Worm (Caenorhabditis elegans) whole organism, mixed stage, embryonic: ENCODE measurements around the gene F10B5.3.

Experiments
- M03D4.4 ChIP-seq: sonication (generic microtip); optimal IDR thresholded peaks from 2 replicates; lab custom pipeline; 2017; ENCODE audit warnings: mild to moderate bottlenecking, missing genetic modification characterization, missing compliant biosample characterization
- blmp-1 ChIP-seq: fragments of 150-350 bp; optimal IDR thresholded peaks from 2 replicates; lab custom pipeline; 2014; ENCODE audit warnings: missing biosample characterization, missing genetic modification characterization
- ceh-83 ChIP-seq: fragments of 200-800 bp; sonication (Bioruptor generic); optimal IDR thresholded peaks from 2 replicates; lab custom pipeline; 2018; ENCODE audit warnings: mild to moderate bottlenecking, missing genetic modification characterization, missing compliant biosample characterization
- cnd-1 ChIP-seq: fragments of 200-800 bp; sonication (Bioruptor generic); optimal IDR thresholded peaks from 2 replicates; lab custom pipeline; 2018; ENCODE audit warnings: mild to moderate bottlenecking, missing genetic modification characterization, missing compliant biosample characterization
- elt-1 ChIP-seq: sonication (generic microtip); optimal IDR thresholded peaks from 2 replicates; lab custom pipeline; 2017; ENCODE audit warnings: missing genetic modification characterization, mild to moderate bottlenecking, missing compliant biosample characterization, antibody characterized with exemption, moderate library complexity, borderline replicate concordance; ENCODE audit not compliant: insufficient read depth
- elt-3 ChIP-seq: fragments of 150-350 bp; optimal IDR thresholded peaks from 2 replicates; lab custom pipeline; 2014; ENCODE audit warnings: missing biosample characterization, missing genetic modification characterization
- ham-2 ChIP-seq: fragments of 200-800 bp; sonication (Bioruptor generic); optimal IDR thresholded peaks from 2 replicates; lab custom pipeline; 2018; ENCODE audit warnings: mild to moderate bottlenecking, missing genetic modification characterization, missing compliant biosample characterization
- hlh-1 ChIP-seq: fragments of 150-350 bp; optimal IDR thresholded peaks from 2 replicates; lab custom pipeline; 2014; ENCODE audit warnings: missing biosample characterization, missing genetic modification reagents, missing genetic modification characterization
- lin-13 ChIP-seq: fragments of 150-350 bp; optimal IDR thresholded peaks from 2 replicates; lab custom pipeline; 2014; ENCODE audit warnings: missing biosample characterization, missing genetic modification characterization
- mab-5 ChIP-seq: fragments of 150-350 bp; optimal IDR thresholded peaks from 2 replicates; lab custom pipeline; 2014; ENCODE audit warnings: missing biosample characterization, missing genetic modification characterization
- mep-1 ChIP-seq: fragments of 150-350 bp; optimal IDR thresholded peaks from 2 replicates; lab custom pipeline; 2017; ENCODE audit warnings: missing biosample characterization, missing genetic modification reagents, missing genetic modification characterization, inconsistent platforms
- nhr-2 ChIP-seq: fragments of 150-350 bp; optimal IDR thresholded peaks from 2 replicates; lab custom pipeline; 2014; ENCODE audit warnings: missing biosample characterization, missing genetic modification characterization
- nhr-76 ChIP-seq: sonication (generic microtip); optimal IDR thresholded peaks from 2 replicates; lab custom pipeline; 2017; ENCODE audit warnings: missing biosample characterization, missing genetic modification characterization
- snpc-4 ChIP-seq: fragments of 150-350 bp; optimal IDR thresholded peaks from 2 replicates; lab custom pipeline; 2014; ENCODE audit warnings: missing biosample characterization, missing genetic modification characterization
- tbx-8 ChIP-seq: fragments of 200-800 bp; sonication (Bioruptor generic); optimal IDR thresholded peaks from 2 replicates; lab custom pipeline; 2018; ENCODE audit warnings: mild to moderate bottlenecking, missing genetic modification characterization, moderate library complexity, missing compliant biosample characterization
- unc-120 ChIP-seq: sonication (generic microtip); optimal IDR thresholded peaks from 2 replicates; lab custom pipeline; 2017; ENCODE audit warnings: missing genetic modification characterization, missing compliant biosample characterization; ENCODE audit not compliant: poor library complexity, severe bottlenecking
- unc-39 ChIP-seq: fragments of 150-350 bp; optimal IDR thresholded peaks from 2 replicates; lab custom pipeline; 2014; ENCODE audit warnings: missing biosample characterization, missing genetic modification characterization
- unc-62 ChIP-seq: fragments of 150-350 bp; optimal IDR thresholded peaks from 2 replicates; lab custom pipeline; 2014; ENCODE audit warnings: missing biosample characterization, missing genetic modification reagents, missing genetic modification characterization
- zip-8 ChIP-seq: fragments of 150-350 bp; optimal IDR thresholded peaks from 2 replicates; lab custom pipeline; 2014; ENCODE audit warnings: missing biosample characterization, missing genetic modification characterization

The F10B5.3 gene

ce11 chrII:8104998-8105397, 44.8 kb downstream of the F10B5.3 start, which contains the start of gene sfxn-5:
TSS of gene sfxn-5 (minus strand) at chrII:8105052.
- peak; percentile 91 for TF ChIP-seq hlh-1 (tag; lab: Kevin White, UChicago)
- TF ChIP-seq unc-62 = peak; percentile 4
- TF ChIP-seq zip-8 (tag; lab: Kevin White, UChicago) = no peak
- TF ChIP-seq lin-13 (tag; lab: Kevin White, UChicago) = no peak
- TF ChIP-seq unc-39 (tag; lab: Kevin White, UChicago) = no peak
- TF ChIP-seq mep-1 (tag; lab: Kevin White, UChicago) = no peak
- peak; percentile 84 for TF ChIP-seq unc-120 (tag; lab: Kevin White, UChicago)

DNA sequence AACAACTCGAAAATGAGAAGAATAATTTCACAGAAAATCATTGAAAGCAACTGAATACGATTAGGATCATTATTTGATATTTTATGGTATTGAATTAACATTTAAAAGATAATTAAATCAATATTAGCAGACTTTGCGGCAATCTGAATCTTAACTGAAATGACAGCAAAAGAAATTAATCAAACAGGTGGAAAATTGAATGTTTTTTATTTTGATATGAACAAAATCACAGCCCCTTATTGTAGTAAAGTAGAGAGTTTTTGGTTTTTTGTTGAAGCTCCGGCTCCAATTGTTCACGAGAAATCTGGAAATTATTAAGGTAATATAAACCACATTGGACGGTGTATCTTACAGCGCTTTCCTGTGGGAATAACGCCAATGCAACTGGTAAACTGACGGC, 47.8 kb downstream of the F10B5.3 start, which contains the start of gene sre-2:
sre-2 (minus strand) TSS at position 101 of the 400 bp plus-strand sequence.
- TF ChIP-seq ham-2 (GFP tag; lab: Kevin White, UChicago) (no peak), snpc-4 (tag; lab: Kevin White, UChicago) (no peak), nhr-76 (tag; lab: Kevin White, UChicago) (no peak), tbx-8 (GFP tag; lab: Kevin White, UChicago) (no peak), elt-3 (tag; lab: Kevin White, UChicago) (no peak), ceh-83 (GFP tag; lab: Kevin White, UChicago) (no peak), mab-5 (tag; lab: Kevin White, UChicago) (no peak), cnd-1 (tag; lab: Kevin White, UChicago) (no peak), M03D4.4 (tag; lab: Kevin White, UChicago) (no peak), zip-8 (tag; lab: Kevin White, UChicago) (no peak)

DNA sequence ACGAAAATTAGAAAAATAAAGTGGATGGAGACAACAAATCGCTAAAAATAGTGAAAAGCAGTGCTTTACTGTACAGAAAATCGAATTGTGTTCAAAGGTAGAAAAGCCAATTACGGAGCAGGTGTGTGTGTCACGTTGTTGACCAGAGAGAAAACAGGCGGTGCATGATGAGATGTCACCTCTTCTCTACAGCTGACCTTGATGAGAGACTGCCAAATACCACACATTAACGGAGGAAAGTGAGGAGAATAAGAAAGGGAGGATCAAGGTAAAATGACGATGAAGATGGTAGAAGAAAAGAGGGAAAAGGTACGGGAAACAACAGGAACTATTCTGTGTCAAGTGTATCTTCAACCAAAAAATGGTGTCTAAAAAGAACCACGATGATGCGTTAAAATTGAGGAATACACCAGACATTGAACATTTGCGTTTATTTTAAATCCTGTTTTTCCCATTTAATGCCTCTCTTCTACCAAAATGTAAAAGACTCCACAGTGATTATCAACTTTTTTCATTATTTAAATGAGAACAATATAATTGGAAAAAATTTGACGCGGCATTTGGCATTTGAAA, 50.5 kb downstream of the F10B5.3 start:
- no peak for TF ChIP-seq elt-1 (tag; lab: Kevin White, UChicago)
- TF ChIP-seq mep-1 (tag; lab: Kevin White, UChicago) = no peak
- TF ChIP-seq blmp-1 = no peak
- no peak for TF ChIP-seq hlh-1 (tag; lab: Kevin White, UChicago)
- peak; percentile 49 for TF ChIP-seq nhr-2
